Worm (Caenorhabditis elegans): ENCODE measurements around the gene fbxl-3.

fbxl-3 gene

ce11 chrII:5420947-5421614, 22.4 kb upstream of the fbxl-3 start, which contains the start of gene tofu-6 (continued):
- TF ChIP-seq nfya-2 (GFP tag; IDR thresholded peaks at IDR 0.05) = no peak
- TF ChIP-seq mes-4 (tag; optimal IDR thresholded peaks at IDR 0.05) = no peak
- TF ChIP-seq lir-1 (GFP tag; conservative IDR thresholded peaks at IDR 0.05) = no peak
- TF ChIP-seq rec-8 (tag; optimal IDR thresholded peaks at IDR 0.05) = no peak
- peak; percentile 90 for TF ChIP-seq ceh-91 (GFP tag; IDR thresholded peaks at IDR 0.05)

- no peak for TF ChIP-seq Y56A3A.18 (GFP tag; IDR thresholded peaks at IDR 0.05)
- no peak for TF ChIP-seq F49E8.2 (tag; optimal IDR thresholded peaks at IDR 0.05; ENCODE audit: insufficient read depth)
- TF ChIP-seq aptf-3 (GFP tag; IDR thresholded peaks at IDR 0.05) = no peak
- TF ChIP-seq rpc-1 (optimal IDR thresholded peaks at IDR 0.05) = no peak
- no peak for TF ChIP-seq rpc-1 (tag; optimal IDR thresholded peaks at IDR 0.05)
- TF ChIP-seq egrh-3 (GFP tag; IDR thresholded peaks at IDR 0.05) = no peak
- TF ChIP-seq nfya-1 (tag; optimal IDR thresholded peaks at IDR 0.05; ENCODE audit: borderline replicate concordance, insufficient read depth) = no peak
- TF ChIP-seq hrde-1 (tag; optimal IDR thresholded peaks at IDR 0.05; ENCODE audit: borderline replicate concordance) = no peak
- no peak for TF ChIP-seq B0035.1 (tag; optimal IDR thresholded peaks at IDR 0.05)
- TF ChIP-seq cebp-1 (GFP tag; IDR thresholded peaks at IDR 0.05) = no peak
- no peak for TF ChIP-seq cebp-1 (tag; optimal IDR thresholded peaks at IDR 0.05)
- no peak for TF ChIP-seq nhr-27 (tag; optimal IDR thresholded peaks at IDR 0.05)
- no peak for TF ChIP-seq ekl-4 (GFP tag; IDR thresholded peaks at IDR 0.05)
- TF ChIP-seq F37B4.10 (GFP tag; IDR thresholded peaks at IDR 0.05) = no peak
- no peak for TF ChIP-seq atf-7 (tag; optimal IDR thresholded peaks at IDR 0.05)
- no peak for TF ChIP-seq K11D2.4 (GFP tag; IDR thresholded peaks at IDR 0.05)
- no peak for TF ChIP-seq mxl-1 (tag; optimal IDR thresholded peaks at IDR 0.05)
- no peak for TF ChIP-seq hlh-26 (GFP tag; conservative IDR thresholded peaks at IDR 0.05)
- TF ChIP-seq ccch-3 (GFP tag; optimal IDR thresholded peaks at IDR 0.05) = no peak
- TF ChIP-seq D2030.7 (GFP tag; IDR thresholded peaks at IDR 0.05) = no peak
- no peak for TF ChIP-seq him-1 (tag; optimal IDR thresholded peaks at IDR 0.05)
- TF ChIP-seq ztf-25 (GFP tag; IDR thresholded peaks at IDR 0.05) = no peak
Measured at ce11 chrII:5418929-5419328, 20.2 kb upstream of the fbxl-3 start, which contains the start of gene EEED8.15. Gene EEED8.15 (plus strand): TSS chrII:5419229.

- TF ChIP-seq efl-1 (GFP tag; optimal IDR thresholded peaks at IDR 0.05) (no peak), F23B12.7 (tag; optimal IDR thresholded peaks at IDR 0.05; ENCODE audit: insufficient read depth) (no peak), snpc-3.4 (tag; optimal IDR thresholded peaks at IDR 0.05) (no peak), T07F8.4 (tag; optimal IDR thresholded peaks at IDR 0.05) (no peak), bed-1 (GFP tag; IDR thresholded peaks at IDR 0.05) (no peak), mxl-1 (tag; optimal IDR thresholded peaks at IDR 0.05) (no peak), unc-130 (GFP tag; optimal IDR thresholded peaks at IDR 0.05) (no peak), madf-10 (tag; optimal IDR thresholded peaks at IDR 0.05) (no peak), F57C9.4 (tag; optimal IDR thresholded peaks at IDR 0.05) (no peak), bed-2 (GFP tag; IDR thresholded peaks at IDR 0.05) (no peak), nfya-2 (GFP tag; IDR thresholded peaks at IDR 0.05) (no peak), Y79H2A.3 (GFP tag; conservative IDR thresholded peaks at IDR 0.05) (no peak), B0261.1 (tag; optimal IDR thresholded peaks at IDR 0.05) (no peak), gei-17 (GFP tag; optimal IDR thresholded peaks at IDR 0.05) (no peak), hmg-20 (GFP tag; IDR thresholded peaks at IDR 0.05) (no peak), mel-28 (tag; optimal IDR thresholded peaks at IDR 0.05; ENCODE audit: borderline replicate concordance) (no peak), ekl-4 (GFP tag; IDR thresholded peaks at IDR 0.05) (no peak), let-607 (tag; optimal IDR thresholded peaks at IDR 0.05) (no peak), athp-1 (tag; optimal IDR thresholded peaks at IDR 0.05) (no peak), lag-1 (GFP tag; IDR thresholded peaks at IDR 0.05) (no peak)
Measured at ce11 chrII:5418317-5418716, 19.6 kb upstream of the fbxl-3 start.

Data from whole organism, young adult.